Fruit fly (Drosophila melanogaster): ENCODE data around the gene Fer1.

- TF ChIP-seq pan (optimal IDR thresholded peaks at IDR 0.05) (no peak), psq (GFP tag; optimal IDR thresholded peaks at IDR 0.05) (no peak), OdsH (GFP tag; optimal IDR thresholded peaks at IDR 0.05) (no peak), Myc (optimal IDR thresholded peaks at IDR 0.05) (no peak), woc (GFP tag; optimal IDR thresholded peaks at IDR 0.05) (no peak), fru (GFP tag; optimal IDR thresholded peaks at IDR 0.05) (no peak), sage (GFP tag; optimal IDR thresholded peaks at IDR 0.05) (no peak), Abd-B (GFP tag; optimal IDR thresholded peaks at IDR 0.05) (no peak), ey (GFP tag; optimal IDR thresholded peaks at IDR 0.05) (no peak)
These were observed 44.1 kb upstream of the Fer1 start for dm6 chr3R:7091904-7092303.
